Worm (Caenorhabditis elegans) whole organism, late embryonic: ENCODE measurements around the gene C11G6.2.

Source experiments
- K02D7.2 ChIP-seq: sonication (generic microtip); optimal IDR thresholded peaks from 2 replicates; lab custom pipeline; 2017; ENCODE audit warnings: mild to moderate bottlenecking, missing genetic modification characterization, missing compliant biosample characterization
- K09A11.1 ChIP-seq: sonication (generic microtip); optimal IDR thresholded peaks from 2 replicates; lab custom pipeline; 2017; ENCODE audit warnings: antibody characterized with exemption, mild to moderate bottlenecking, missing genetic modification characterization, missing compliant biosample characterization; ENCODE audit not compliant: insufficient read depth
- T23F11.4 ChIP-seq: fragments of 200-800 bp; sonication (Bioruptor generic); optimal IDR thresholded peaks from 2 replicates; lab custom pipeline; 2018; ENCODE audit warnings: mild to moderate bottlenecking, missing genetic modification characterization, missing compliant biosample characterization
- Y22D7AL.16 ChIP-seq: sonication (generic microtip); optimal IDR thresholded peaks from 2 replicates; lab custom pipeline; 2016; ENCODE audit warnings: missing genetic modification characterization, missing compliant biosample characterization
- ahr-1 ChIP-seq: sonication (generic microtip); optimal IDR thresholded peaks from 2 replicates; lab custom pipeline; 2016; ENCODE audit warnings: missing genetic modification characterization, missing compliant biosample characterization
- ceh-14 ChIP-seq: sonication (generic microtip); optimal IDR thresholded peaks from 2 replicates; lab custom pipeline; 2016; ENCODE audit warnings: missing genotype, missing genetic modification characterization, missing compliant biosample characterization
- ceh-18 ChIP-seq: sonication (generic microtip); optimal IDR thresholded peaks from 2 replicates; lab custom pipeline; 2016; ENCODE audit warnings: missing genetic modification characterization, missing compliant biosample characterization
- ceh-24 ChIP-seq: sonication (generic microtip); optimal IDR thresholded peaks from 2 replicates; lab custom pipeline; 2016; ENCODE audit warnings: mild to moderate bottlenecking, missing genetic modification characterization, missing compliant biosample characterization
- ceh-30 ChIP-seq: fragments of 150-350 bp; optimal IDR thresholded peaks from 2 replicates; lab custom pipeline; 2014; ENCODE audit warnings: missing biosample characterization, missing genetic modification characterization
- ceh-31 ChIP-seq: sonication (generic microtip); optimal IDR thresholded peaks from 2 replicates; lab custom pipeline; 2016; ENCODE audit warnings: missing genetic modification characterization, missing compliant biosample characterization
- ceh-45 ChIP-seq: fragments of 200-800 bp; sonication (Bioruptor generic); IDR thresholded peaks from 2 replicates; pipeline ENCODE4 v1.3.6; 2022; ENCODE audit warnings: missing genetic modification reagents, missing genetic modification characterization, missing compliant biosample characterization
- dmd-4 ChIP-seq: sonication (generic microtip); optimal IDR thresholded peaks from 2 replicates; lab custom pipeline; 2016; ENCODE audit warnings: borderline replicate concordance, missing genetic modification characterization, missing compliant biosample characterization
- dve-1 ChIP-seq: sonication (generic microtip); optimal IDR thresholded peaks from 2 replicates; lab custom pipeline; 2017; ENCODE audit warnings: antibody characterized with exemption, mild to moderate bottlenecking, missing genetic modification characterization, missing compliant biosample characterization
- ets-4 ChIP-seq: sonication (generic microtip); optimal IDR thresholded peaks from 2 replicates; lab custom pipeline; 2016; ENCODE audit warnings: missing genetic modification characterization, missing compliant biosample characterization
- fkh-10 ChIP-seq: fragments of 150-350 bp; optimal IDR thresholded peaks from 2 replicates; lab custom pipeline; 2014; ENCODE audit warnings: missing biosample characterization, missing genetic modification reagents, missing genetic modification characterization
- hlh-13 ChIP-seq: fragments of 200-800 bp; sonication (Bioruptor generic); optimal IDR thresholded peaks from 2 replicates; lab custom pipeline; 2018; ENCODE audit warnings: mild to moderate bottlenecking, missing genetic modification characterization, missing compliant biosample characterization
- hlh-6 ChIP-seq: sonication (generic microtip); optimal IDR thresholded peaks from 2 replicates; lab custom pipeline; 2016; ENCODE audit warnings: missing genotype, missing genetic modification characterization, missing compliant biosample characterization
- hlh-8 ChIP-seq: sonication (generic microtip); optimal IDR thresholded peaks from 2 replicates; lab custom pipeline; 2016; ENCODE audit warnings: missing genotype, missing genetic modification characterization, missing compliant biosample characterization
- madf-2 ChIP-seq: sonication (generic microtip); optimal IDR thresholded peaks from 2 replicates; lab custom pipeline; 2017; ENCODE audit warnings: missing genetic modification characterization, missing compliant biosample characterization
- nhr-11 ChIP-seq: fragments of 150-350 bp; optimal IDR thresholded peaks from 2 replicates; lab custom pipeline; 2014; ENCODE audit warnings: missing biosample characterization, missing genetic modification characterization
- pag-3 ChIP-seq: sonication (generic microtip); optimal IDR thresholded peaks from 2 replicates; lab custom pipeline; 2016; ENCODE audit warnings: missing compliant biosample characterization, missing genetic modification characterization, borderline replicate concordance
- pax-1 ChIP-seq: fragments of 150-350 bp; optimal IDR thresholded peaks from 2 replicates; lab custom pipeline; 2014; ENCODE audit warnings: missing biosample characterization, missing genetic modification characterization
- pha-2 ChIP-seq: sonication (generic microtip); optimal IDR thresholded peaks from 2 replicates; lab custom pipeline; 2017; ENCODE audit warnings: mild to moderate bottlenecking, missing genetic modification characterization, missing compliant biosample characterization
- pha-4 ChIP-seq: fragments of 150-350 bp; optimal IDR thresholded peaks from 2 replicates; lab custom pipeline; 2018; ENCODE audit warnings: missing biosample characterization, missing genetic modification reagents, missing genetic modification characterization
- pqm-1 ChIP-seq: sonication (generic microtip); optimal IDR thresholded peaks from 2 replicates; lab custom pipeline; 2016; ENCODE audit warnings: missing genetic modification characterization, missing compliant biosample characterization
- pros-1 ChIP-seq: fragments of 150-350 bp; optimal IDR thresholded peaks from 2 replicates; lab custom pipeline; 2014; ENCODE audit warnings: missing biosample characterization, missing genetic modification reagents, missing genetic modification characterization
- rnt-1 ChIP-seq: sonication (generic microtip); optimal IDR thresholded peaks from 2 replicates; lab custom pipeline; 2016; ENCODE audit warnings: missing genetic modification characterization, missing compliant biosample characterization
- sdc-2 ChIP-seq: sonication (generic microtip); optimal IDR thresholded peaks from 2 replicates; lab custom pipeline; 2016; ENCODE audit warnings: missing genotype, missing genetic modification characterization, missing compliant biosample characterization
- sox-4 ChIP-seq: sonication (generic microtip); optimal IDR thresholded peaks from 2 replicates; lab custom pipeline; 2017; ENCODE audit warnings: mild to moderate bottlenecking, missing genetic modification characterization, inconsistent platforms, missing compliant biosample characterization
- tbx-2 ChIP-seq: sonication (generic microtip); optimal IDR thresholded peaks from 2 replicates; lab custom pipeline; 2016; ENCODE audit warnings: missing genetic modification characterization, missing compliant biosample characterization
- tbx-7 ChIP-seq: sonication (generic microtip); optimal IDR thresholded peaks from 2 replicates; lab custom pipeline; 2016; ENCODE audit warnings: missing genotype, missing genetic modification characterization, missing compliant biosample characterization
- unc-42 ChIP-seq: sonication (generic microtip); optimal IDR thresholded peaks from 2 replicates; lab custom pipeline; 2016; ENCODE audit warnings: missing genotype, missing genetic modification characterization, missing compliant biosample characterization
- unc-55 ChIP-seq: sonication (generic microtip); optimal IDR thresholded peaks from 2 replicates; lab custom pipeline; 2017; ENCODE audit warnings: missing biosample characterization, missing genetic modification reagents, missing genetic modification characterization
- ztf-16 ChIP-seq: sonication (generic microtip); optimal IDR thresholded peaks from 2 replicates; lab custom pipeline; 2017; ENCODE audit warnings: missing genetic modification characterization, missing compliant biosample characterization

The C11G6.2 gene

DNA sequence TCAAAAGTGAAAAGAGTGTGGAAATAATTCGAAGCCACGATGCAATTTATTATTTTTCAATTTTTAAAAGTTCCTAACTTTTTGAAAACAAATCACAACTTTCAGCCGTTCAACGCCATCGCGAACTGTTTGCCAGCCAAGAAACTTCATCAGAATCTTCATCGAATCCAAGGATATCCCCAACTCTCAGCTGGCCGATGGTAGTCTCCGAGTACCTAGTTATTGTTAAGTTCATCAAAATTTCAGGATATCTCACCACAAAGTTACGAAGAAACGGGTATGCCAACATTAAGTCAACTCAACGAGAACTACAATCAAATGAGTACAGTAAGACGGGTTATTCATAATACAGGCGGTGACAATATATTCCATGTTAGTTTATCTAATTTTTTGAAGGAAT is 27.9 kb downstream of the C11G6.2 start:
- TF ChIP-seq ceh-45 (GFP tag; lab: Robert Waterston, UW) (no peak), ceh-24 (tag; lab: Kevin White, UChicago) (no peak), tbx-7 (no peak), unc-55 (no peak), ceh-14 (no peak), sox-4 (no peak), K09A11.1 (tag; lab: Kevin White, UChicago) (no peak), pros-1 (tag; lab: Kevin White, UChicago) (no peak), dve-1 (tag; lab: Kevin White, UChicago) (no peak), ztf-16 (tag; lab: Kevin White, UChicago) (no peak), Y22D7AL.16 (no peak), pqm-1 (tag; lab: Kevin White, UChicago) (no peak), K02D7.2 (tag; lab: Kevin White, UChicago) (no peak), ceh-31 (no peak), pha-2 (tag; lab: Kevin White, UChicago) (no peak), ets-4 (no peak), sdc-2 (tag; lab: Kevin White, UChicago) (no peak), T23F11.4 (GFP tag; lab: Kevin White, UChicago) (no peak)

ce11 chrX:16357531-16357930 is 29.1 kb downstream of the C11G6.2 start:
- no peak for TF ChIP-seq ahr-1 (tag; lab: Kevin White, UChicago)

DNA sequence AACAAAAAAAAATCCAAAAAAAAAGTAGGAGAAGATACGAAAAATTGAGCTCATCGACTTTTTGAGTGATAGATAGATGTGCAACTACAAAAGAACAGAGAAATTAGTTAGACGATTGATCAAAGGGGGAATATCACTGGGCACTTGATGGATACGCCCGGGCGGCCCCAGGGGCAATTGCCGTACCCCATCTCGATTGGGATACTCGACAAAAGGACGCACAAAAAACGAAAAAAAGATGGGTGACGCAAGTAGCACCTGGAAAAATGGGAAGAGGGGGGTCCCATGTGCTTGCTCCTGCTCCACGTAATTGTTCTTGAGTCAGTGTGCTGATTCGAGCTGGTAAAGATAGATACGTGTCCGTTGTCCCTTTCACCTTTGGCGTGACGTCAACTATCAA is 32.6 kb downstream of the C11G6.2 start:
- TF ChIP-seq fkh-10 (peak; percentile 1), sdc-2 (tag; lab: Kevin White, UChicago) (no peak), madf-2 (tag; lab: Kevin White, UChicago) (no peak)
- TF ChIP-seq, all 69 proteins: peak for 1

DNA sequence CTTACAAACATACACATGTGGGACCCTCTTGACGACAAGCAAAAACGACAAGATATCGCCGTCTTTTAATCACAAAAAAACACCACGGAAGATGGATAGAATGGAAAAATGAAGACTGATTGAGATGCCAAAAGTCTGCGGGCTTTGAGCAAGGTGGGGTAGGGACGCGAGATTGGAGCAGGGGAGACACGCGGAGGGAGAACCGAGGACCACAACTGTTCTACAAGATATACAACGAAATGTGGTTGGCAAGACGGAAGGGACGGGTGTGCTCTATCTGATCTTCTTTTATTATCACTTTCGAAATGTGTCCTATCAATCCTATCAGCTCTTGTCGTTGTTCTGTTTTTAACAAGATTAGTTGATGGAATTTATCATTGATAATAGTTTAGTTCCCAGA is 35.2 kb downstream of the C11G6.2 start:
- TF ChIP-seq sdc-2 (tag; lab: Kevin White, UChicago) (peak; percentile 4), tbx-2 (no peak), hlh-6 (tag; lab: Kevin White, UChicago) (no peak), pax-1 (tag; lab: Kevin White, UChicago) (no peak), rnt-1 (tag; lab: Kevin White, UChicago) (no peak), unc-42 (tag; lab: Kevin White, UChicago) (no peak), fkh-10 (peak; percentile 41), ceh-30 (tag; lab: Kevin White, UChicago) (no peak), pha-4 (tag; lab: Kevin White, UChicago) (no peak), ceh-31 (no peak), nhr-11 (no peak)

- TF ChIP-seq dmd-4 (tag; lab: Kevin White, UChicago) (no peak), fkh-10 (peak; percentile 50), pag-3 (no peak), ahr-1 (tag; lab: Kevin White, UChicago) (no peak)
Measured at ce11 chrX:16366508-16366907, 38.1 kb downstream of the C11G6.2 start.

DNA sequence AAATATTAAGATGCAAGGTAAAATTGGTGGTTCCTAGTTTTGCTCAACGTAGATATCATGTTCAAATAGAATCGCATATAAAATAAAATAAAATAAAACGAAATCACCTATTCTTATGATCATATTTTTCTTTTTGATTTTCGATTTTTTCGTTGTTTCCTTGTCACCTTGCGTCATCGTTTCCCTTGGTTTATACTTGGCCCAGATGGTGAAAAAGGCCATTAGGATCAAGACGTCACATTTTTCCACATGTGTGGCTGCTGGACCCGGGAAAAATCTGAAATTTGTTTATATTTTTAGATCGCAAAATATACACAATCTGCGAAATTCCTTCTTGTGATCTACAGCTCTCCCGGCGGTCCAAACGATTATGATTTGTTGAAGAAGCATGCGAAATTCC is 38.6 kb downstream of the C11G6.2 start, which contains the start of gene ace-1:
TSS of gene ace-1 (plus strand) at position 301 of the 400 bp plus-strand sequence.
- TF ChIP-seq fkh-10 (no peak), hlh-8 (tag; lab: Kevin White, UChicago) (peak; percentile 0)

ce11 chrX:16368969-16369368 is 40.5 kb downstream of the C11G6.2 start:
- no peak for TF ChIP-seq pros-1 (tag; lab: Kevin White, UChicago)
- TF ChIP-seq hlh-13 (GFP tag; lab: Kevin White, UChicago), result no peak
- peak; percentile 92 for TF ChIP-seq fkh-10
- TF ChIP-seq ceh-18 (tag; lab: Kevin White, UChicago), result no peak
- TF ChIP-seq, all 69 proteins: peak for 1
